Fruit fly (Drosophila melanogaster) whole organism: ENCODE data around the gene Tango1.

Experiments used
- CG8478 ChIP-seq: fragments of >200 bp; optimal IDR thresholded peaks from 2 replicates; lab custom pipeline; 2018; ENCODE audit warnings: inconsistent platforms
- EcR ChIP-seq, 2 experiments: fragments of >200 bp; optimal IDR thresholded peaks; 2 replicates each; lab custom pipeline; 2017; ENCODE audit warnings: missing biosample characterization in 2 of 2, missing genetic modification characterization in 2 of 2, missing genetic modification reagents in 2 of 2
- psq ChIP-seq: fragments of >200 bp; optimal IDR thresholded peaks from 2 replicates; lab custom pipeline; 2017
- usp ChIP-seq: fragments of >200 bp; optimal IDR thresholded peaks from 2 replicates; lab custom pipeline; 2017; ENCODE audit warnings: missing biosample characterization, missing genetic modification characterization, mixed read lengths

DNA sequence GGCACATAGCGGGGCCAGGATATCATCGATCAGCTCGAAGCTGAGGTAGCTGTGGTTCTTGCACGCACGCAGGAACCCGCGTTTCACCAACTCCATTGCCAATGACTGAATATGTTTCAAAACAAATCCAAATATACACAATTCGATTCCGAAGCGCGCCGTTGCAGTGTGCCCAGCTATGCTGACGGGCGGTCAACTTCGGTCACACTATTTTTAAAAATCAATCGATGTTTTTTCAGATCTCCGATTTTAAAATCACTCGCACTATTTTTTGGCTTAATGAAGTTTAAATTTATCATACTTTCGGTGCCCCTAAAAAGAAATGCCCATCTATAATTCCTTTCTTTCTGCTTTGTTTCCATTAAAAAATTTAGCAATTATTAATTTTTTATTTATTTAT is 28.3 kb downstream of the Tango1 start, which contains the start of gene Nse1:
- TF ChIP-seq psq (lab: Kevin White, UChicago) (no peak), EcR (GFP tag; optimal IDR thresholded peaks at IDR 0.05; lab: Kevin White, UChicago) (no peak), usp (GFP tag; lab: Kevin White, UChicago) (no peak), CG8478 (no peak)
